Worm (Caenorhabditis elegans) whole organism, young adult: Measurements from ENCODE around the gene zipt-9.

Source experiments
- B0336.3 ChIP-seq: fragments of 200-800 bp; sonication (Bioruptor generic); IDR thresholded peaks from 2 replicates; pipeline ENCODE4 v1.3.6; 2022; ENCODE audit warnings: missing genetic modification characterization, missing compliant biosample characterization
- F22D6.2 ChIP-seq: sonication (generic microtip); optimal IDR thresholded peaks from 2 replicates; lab custom pipeline; 2016; ENCODE audit warnings: mild to moderate bottlenecking, missing genetic modification characterization, missing compliant biosample characterization
- F33H1.4 ChIP-seq: fragments of 200-800 bp; sonication (Bioruptor generic); IDR thresholded peaks from 2 replicates; pipeline ENCODE4 v1.3.6; 2022; ENCODE audit warnings: missing genetic modification reagents, missing genetic modification characterization, missing compliant biosample characterization
- F49E8.2 ChIP-seq: sonication (generic microtip); optimal IDR thresholded peaks from 3 replicates; lab custom pipeline; 2017; ENCODE audit warnings: missing genetic modification characterization, mild to moderate bottlenecking, missing compliant biosample characterization, antibody characterized with exemption, moderate library complexity; ENCODE audit not compliant: insufficient read depth
- T26A5.8 ChIP-seq: sonication (generic microtip); optimal IDR thresholded peaks from 2 replicates; lab custom pipeline; 2016; ENCODE audit warnings: missing genetic modification characterization, missing compliant biosample characterization
- Y79H2A.3 ChIP-seq: fragments of 200-800 bp; sonication (Bioruptor generic); conservative IDR thresholded peaks from 2 replicates; pipeline ENCODE4 v1.3.6; 2022; ENCODE audit warnings: missing genetic modification reagents, missing genetic modification characterization, missing compliant biosample characterization
- aptf-2 ChIP-seq: fragments of 200-800 bp; sonication (Bioruptor generic); conservative IDR thresholded peaks from 2 replicates; pipeline ENCODE4 v1.3.6; 2022; ENCODE audit warnings: missing genetic modification reagents, missing genetic modification characterization, missing compliant biosample characterization
- aptf-3 ChIP-seq: fragments of 200-800 bp; sonication (Bioruptor generic); IDR thresholded peaks from 2 replicates; pipeline ENCODE4 v1.3.6; 2022; ENCODE audit warnings: missing genetic modification characterization, missing compliant biosample characterization
- cebp-1 ChIP-seq, 2 experiments: fragments of 200-800 bp in 1 of 2; sonication (Bioruptor generic) in 1 of 2; sonication (generic microtip) in 1 of 2; IDR thresholded peaks in 1 of 2; optimal IDR thresholded peaks in 1 of 2; 2 replicates each; pipeline versions ENCODE4 v1.3.6 to Lab custom; 2017 to 2022; ENCODE audit warnings: missing compliant biosample characterization in 2 of 2, missing genetic modification characterization in 2 of 2, mild to moderate bottlenecking in 1 of 2, missing genetic modification reagents in 1 of 2, moderate library complexity in 1 of 2
- ceh-100 ChIP-seq: fragments of 200-800 bp; sonication (Bioruptor generic); IDR thresholded peaks from 2 replicates; pipeline ENCODE4 v1.3.6; 2022; ENCODE audit warnings: missing genetic modification reagents, missing genetic modification characterization, missing compliant biosample characterization
- ceh-58 ChIP-seq: fragments of 200-800 bp; sonication (Bioruptor generic); IDR thresholded peaks from 2 replicates; pipeline ENCODE4 v1.3.6; 2022; ENCODE audit warnings: missing genetic modification characterization, missing compliant biosample characterization
- chd-7 ChIP-seq: sonication (generic microtip); optimal IDR thresholded peaks from 2 replicates; lab custom pipeline; 2016; ENCODE audit warnings: mild to moderate bottlenecking, missing genetic modification characterization, moderate library complexity, missing compliant biosample characterization
- die-1 ChIP-seq: sonication (generic microtip); optimal IDR thresholded peaks from 2 replicates; lab custom pipeline; 2016; ENCODE audit warnings: missing genotype, mild to moderate bottlenecking, missing genetic modification characterization, missing compliant biosample characterization
- dox-1 ChIP-seq: fragments of 200-800 bp; sonication (Bioruptor generic); IDR thresholded peaks from 2 replicates; pipeline ENCODE4 v1.3.6; 2022; ENCODE audit warnings: missing genetic modification reagents, missing genetic modification characterization, missing compliant biosample characterization
- efl-1 ChIP-seq: fragments of 150-350 bp; optimal IDR thresholded peaks from 2 replicates; lab custom pipeline; 2014; ENCODE audit warnings: missing biosample characterization, missing genetic modification reagents, missing genetic modification characterization
- gei-17 ChIP-seq: fragments of 200-800 bp; sonication (Bioruptor generic); optimal IDR thresholded peaks from 2 replicates; lab custom pipeline; 2018; ENCODE audit warnings: mild to moderate bottlenecking, missing genetic modification characterization, missing compliant biosample characterization
- hmg-1.2 ChIP-seq: fragments of 200-800 bp; sonication (Bioruptor generic); IDR thresholded peaks from 2 replicates; pipeline ENCODE4 v1.3.6; 2022; ENCODE audit warnings: missing genetic modification reagents, missing genetic modification characterization, missing compliant biosample characterization
- lag-1 ChIP-seq: fragments of 200-800 bp; sonication (Bioruptor generic); IDR thresholded peaks from 2 replicates; pipeline ENCODE4 v1.3.6; 2022; ENCODE audit warnings: missing genetic modification reagents, missing genetic modification characterization, missing compliant biosample characterization
- lin-40 ChIP-seq: sonication (generic microtip); optimal IDR thresholded peaks from 2 replicates; lab custom pipeline; 2016; ENCODE audit warnings: missing genetic modification characterization, mild to moderate bottlenecking, missing compliant biosample characterization, missing genotype, missing genetic modification reagents
- lin-54 ChIP-seq: fragments of 200-800 bp; sonication (Bioruptor generic); optimal IDR thresholded peaks from 2 replicates; lab custom pipeline; 2018; ENCODE audit warnings: mild to moderate bottlenecking, missing genetic modification characterization, missing compliant biosample characterization
- lsl-1 ChIP-seq: fragments of 200-800 bp; sonication (Bioruptor generic); optimal IDR thresholded peaks from 2 replicates; lab custom pipeline; 2018; ENCODE audit warnings: mild to moderate bottlenecking, missing genetic modification characterization, moderate library complexity, missing compliant biosample characterization
- madf-3 ChIP-seq: fragments of 200-800 bp; sonication (Bioruptor generic); IDR thresholded peaks from 2 replicates; pipeline ENCODE4 v1.3.6; 2022; ENCODE audit warnings: missing genetic modification reagents, missing genetic modification characterization, missing compliant biosample characterization
- madf-6 ChIP-seq: fragments of 200-800 bp; sonication (Bioruptor generic); IDR thresholded peaks from 2 replicates; pipeline ENCODE4 v1.3.6; 2022; ENCODE audit warnings: missing genetic modification reagents, missing genetic modification characterization, missing compliant biosample characterization
- madf-8 ChIP-seq: fragments of 200-800 bp; sonication (Bioruptor generic); conservative IDR thresholded peaks from 2 replicates; pipeline ENCODE4 v1.3.6; 2022; ENCODE audit warnings: missing genetic modification reagents, missing genetic modification characterization, missing compliant biosample characterization
- mcd-1 ChIP-seq: fragments of 200-800 bp; sonication (Bioruptor generic); IDR thresholded peaks from 2 replicates; pipeline ENCODE4 v1.3.6; 2022; ENCODE audit warnings: missing genetic modification reagents, missing genetic modification characterization, missing compliant biosample characterization
- mel-28 ChIP-seq: sonication (generic microtip); optimal IDR thresholded peaks from 2 replicates; lab custom pipeline; 2016; ENCODE audit warnings: borderline replicate concordance, mild to moderate bottlenecking, missing genetic modification characterization, missing compliant biosample characterization
- mes-4 ChIP-seq: sonication (generic microtip); optimal IDR thresholded peaks from 2 replicates; lab custom pipeline; 2016; ENCODE audit warnings: missing genotype, missing genetic modification characterization, missing compliant biosample characterization
- nhr-27 ChIP-seq: fragments of 200-800 bp; sonication (Bioruptor generic); optimal IDR thresholded peaks from 2 replicates; lab custom pipeline; 2018; ENCODE audit warnings: mild to moderate bottlenecking, missing genetic modification characterization, moderate library complexity, missing compliant biosample characterization
- nhr-90 ChIP-seq: sonication (generic microtip); optimal IDR thresholded peaks from 2 replicates; lab custom pipeline; 2016; ENCODE audit warnings: missing genotype, mild to moderate bottlenecking, missing genetic modification characterization, missing compliant biosample characterization
- pbrm-1 ChIP-seq: fragments of 200-800 bp; sonication (Bioruptor generic); IDR thresholded peaks from 2 replicates; pipeline ENCODE4 v1.3.6; 2022; ENCODE audit warnings: missing genetic modification reagents, missing genetic modification characterization, missing compliant biosample characterization
- pha-4 ChIP-seq: fragments of 150-350 bp; sonication (generic microtip); optimal IDR thresholded peaks from 2 replicates; lab custom pipeline; 2014; ENCODE audit warnings: missing biosample characterization, missing genetic modification reagents, missing genetic modification characterization
- rcor-1 ChIP-seq: fragments of 200-800 bp; sonication (Bioruptor generic); IDR thresholded peaks from 2 replicates; pipeline ENCODE4 v1.3.6; 2022; ENCODE audit warnings: missing genetic modification reagents, missing genetic modification characterization, missing compliant biosample characterization
- rpc-1 ChIP-seq, 2 experiments: fragments of 150-350 bp in 1 of 2; sonication (generic microtip) in 1 of 2; optimal IDR thresholded peaks; 2 replicates each; lab custom pipeline; 2014 to 2018; ENCODE audit warnings: missing biosample characterization in 1 of 2, missing genetic modification characterization in 1 of 2, missing genetic modification reagents in 1 of 2, missing genotype in 1 of 2
- sea-2 ChIP-seq: fragments of 200-800 bp; sonication (Bioruptor generic); IDR thresholded peaks from 2 replicates; pipeline ENCODE4 v1.3.6; 2022; ENCODE audit warnings: missing genetic modification characterization, missing compliant biosample characterization
- snpc-4 ChIP-seq, 5 experiments: fragments of 150-350 bp in 1 of 5; sonication (generic microtip) in 4 of 5; optimal IDR thresholded peaks; 2 replicates each; lab custom pipeline; 2014 to 2018; ENCODE audit warnings: missing genetic modification characterization in 5 of 5, missing biosample characterization in 3 of 5, antibody characterized with exemption in 2 of 5, mild to moderate bottlenecking in 2 of 5, missing compliant biosample characterization in 2 of 5, missing genotype in 2 of 5, moderate library complexity in 2 of 5, missing genetic modification reagents in 1 of 5
- somi-1 ChIP-seq: fragments of 200-800 bp; sonication (Bioruptor generic); optimal IDR thresholded peaks from 2 replicates; lab custom pipeline; 2018; ENCODE audit warnings: mild to moderate bottlenecking, missing genetic modification characterization, missing compliant biosample characterization
- tbp1 ChIP-seq: fragments of 200-800 bp; sonication (Bioruptor generic); optimal IDR thresholded peaks from 2 replicates; lab custom pipeline; 2018; ENCODE audit warnings: mild to moderate bottlenecking, missing genetic modification characterization, missing compliant biosample characterization
- tbx-9 ChIP-seq: sonication (generic microtip); optimal IDR thresholded peaks from 2 replicates; lab custom pipeline; 2016; ENCODE audit warnings: borderline replicate concordance, missing genetic modification characterization, inconsistent platforms, missing compliant biosample characterization
- tlf-1 ChIP-seq: fragments of 200-800 bp; sonication (Bioruptor generic); optimal IDR thresholded peaks from 2 replicates; lab custom pipeline; 2018; ENCODE audit warnings: mild to moderate bottlenecking, missing genetic modification characterization, missing compliant biosample characterization
- xnd-1 ChIP-seq: sonication (generic microtip); optimal IDR thresholded peaks from 2 replicates; lab custom pipeline; 2016; ENCODE audit warnings: missing genotype, missing genetic modification reagents, missing genetic modification characterization, missing compliant biosample characterization
- ztf-18 ChIP-seq: sonication (generic microtip); optimal IDR thresholded peaks from 2 replicates; lab custom pipeline; 2016; ENCODE audit warnings: missing genotype, mild to moderate bottlenecking, missing genetic modification characterization, missing compliant biosample characterization
- ztf-22 ChIP-seq: fragments of 200-800 bp; sonication (Bioruptor generic); optimal IDR thresholded peaks from 2 replicates; lab custom pipeline; 2018; ENCODE audit warnings: mild to moderate bottlenecking, missing genetic modification characterization, moderate library complexity, missing compliant biosample characterization
- ztf-3 ChIP-seq: fragments of 200-800 bp; sonication (Bioruptor generic); optimal IDR thresholded peaks from 2 replicates; lab custom pipeline; 2018; ENCODE audit warnings: mild to moderate bottlenecking, missing genetic modification characterization, missing compliant biosample characterization

Gene zipt-9

ce11 chrV:13671911-13672639 lies 43.0 kb downstream of the zipt-9 start, which contains the start of the genes mip-2 and F58G11.4 (continued):
- TF ChIP-seq efl-1 (GFP tag; lab: Kevin White, UChicago) (peak; percentile 37), tbp1 (GFP tag; lab: Kevin White, UChicago) (peak; percentile 3), rcor-1 (GFP tag; lab: Robert Waterston, UW) (peak; percentile 9; the same call in 1 of the 2 replicates), gei-17 (no peak), madf-6 (GFP tag; lab: Robert Waterston, UW) (peak; percentile 94), aptf-2 (GFP tag; lab: Robert Waterston, UW) (no peak), mcd-1 (GFP tag; lab: Robert Waterston, UW) (0 out of 2 replicates have a peak, but pooled peaks have one; percentile 25), pbrm-1 (GFP tag; lab: Robert Waterston, UW) (peak; percentile 55; the same call in 1 of the 2 replicates), madf-8 (GFP tag; lab: Robert Waterston, UW) (peak; percentile 93), sea-2 (GFP tag; lab: Robert Waterston, UW) (no peak), rpc-1 (optimal IDR thresholded peaks at IDR 0.05; lab: Kevin White, UChicago) (no peak), rpc-1 (tag; optimal IDR thresholded peaks at IDR 0.05; lab: Kevin White, UChicago) (no peak), mel-28 (tag; lab: Kevin White, UChicago) (no peak), ztf-18 (tag; lab: Kevin White, UChicago) (peak; percentile 73), F33H1.4 (peak; percentile 43), dox-1 (no peak; the same call in 1 of the 2 replicates)

- no peak for TF ChIP-seq ztf-22
- TF ChIP-seq somi-1, result no peak
- no peak for TF ChIP-seq ztf-3 (GFP tag; lab: Kevin White, UChicago)
- TF ChIP-seq tlf-1, result peak; percentile 15
- no peak for TF ChIP-seq tbx-9
- 0 out of 2 replicates have a peak, but pooled peaks have one; percentile 13 for TF ChIP-seq F33H1.4
- no peak for TF ChIP-seq pha-4
- TF ChIP-seq T26A5.8 (tag; lab: Kevin White, UChicago), result peak; percentile 4
- 0 out of 2 replicates have a peak, but pooled peaks have one; percentile 72 for TF ChIP-seq madf-3 (GFP tag; lab: Robert Waterston, UW)
- no peak for TF ChIP-seq cebp-1 (GFP tag; IDR thresholded peaks at IDR 0.05; lab: Robert Waterston, UW)
- peak; percentile 44 for TF ChIP-seq cebp-1 (tag; optimal IDR thresholded peaks at IDR 0.05; lab: Kevin White, UChicago)
- peak; percentile 12; the same call in 1 of the 2 replicates for TF ChIP-seq B0336.3
- TF ChIP-seq snpc-4 (GFP tag; optimal IDR thresholded peaks at IDR 0.05; lab: Kevin White, UChicago), result no peak
- TF ChIP-seq snpc-4 (tag; optimal IDR thresholded peaks at IDR 0.05; lab: Kevin White, UChicago), result peak in 1 of 4 experiments; percentile 34
- TF ChIP-seq ceh-58, result 0 out of 2 replicates have a peak, but pooled peaks have one; percentile 12
- TF ChIP-seq nhr-27 (tag; lab: Kevin White, UChicago), result no peak
- no peak for TF ChIP-seq lin-40 (tag; lab: Kevin White, UChicago)
- TF ChIP-seq lin-54, result peak; percentile 50
- no peak for TF ChIP-seq nhr-90
- peak; percentile 28 for TF ChIP-seq chd-7
- TF ChIP-seq aptf-3 (GFP tag; lab: Robert Waterston, UW), result no peak
- TF ChIP-seq xnd-1 (tag; lab: Kevin White, UChicago), result peak; percentile 23
- peak; percentile 95 for TF ChIP-seq F49E8.2 (tag; lab: Kevin White, UChicago)
- no peak for TF ChIP-seq lag-1 (GFP tag; lab: Robert Waterston, UW)
- TF ChIP-seq Y79H2A.3 (GFP tag; lab: Robert Waterston, UW), result 0 out of 2 replicates have a peak, but pooled peaks have one; percentile 42
- TF ChIP-seq ztf-18 (tag; lab: Kevin White, UChicago), result peak; percentile 24
- TF ChIP-seq tbp1 (GFP tag; lab: Kevin White, UChicago), result peak; percentile 45
- peak; percentile 59; the same call in 1 of the 2 replicates for TF ChIP-seq ceh-100 (GFP tag; lab: Robert Waterston, UW)
- 0 out of 2 replicates have a peak, but pooled peaks have one; percentile 24 for TF ChIP-seq hmg-1.2 (GFP tag; lab: Robert Waterston, UW)
- peak; percentile 21 for TF ChIP-seq die-1 (tag; lab: Kevin White, UChicago)
- TF ChIP-seq mes-4, result peak; percentile 4
- TF ChIP-seq F22D6.2 (tag; lab: Kevin White, UChicago), result no peak
- peak; percentile 59 for TF ChIP-seq rcor-1 (GFP tag; lab: Robert Waterston, UW)
- TF ChIP-seq lsl-1 (GFP tag; lab: Kevin White, UChicago), result peak; percentile 19
Measured at ce11 chrV:13669170-13669569, 45.9 kb downstream of the zipt-9 start.
